Worm (Caenorhabditis elegans): ENCODE results near the gene tag-124.

DNA sequence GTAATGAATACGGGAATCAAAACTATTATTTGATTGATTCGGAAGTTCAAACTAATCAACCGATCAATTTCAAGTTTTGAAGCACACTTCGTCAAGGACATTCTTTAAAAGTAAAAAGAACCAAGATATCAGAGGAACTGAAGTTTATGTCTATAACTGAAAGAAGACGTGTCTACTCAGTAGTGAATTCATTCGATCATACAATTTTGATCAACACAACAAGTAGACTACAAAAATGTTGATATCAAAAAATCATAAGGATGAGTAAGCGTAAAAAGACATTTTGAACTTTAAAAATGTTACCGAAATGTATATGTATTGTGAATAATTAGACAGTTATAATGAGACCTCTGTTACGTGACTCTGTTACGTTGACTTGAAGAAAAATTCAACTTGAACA lies 48.3 kb upstream of the tag-124 start, which contains the start of gene sra-4:
- TF ChIP-seq pha-4 (tag; optimal IDR thresholded peaks at IDR 0.05) (no peak), unc-62 (GFP tag; optimal IDR thresholded peaks at IDR 0.05) (no peak), mab-5 (tag; optimal IDR thresholded peaks at IDR 0.05) (no peak), nhr-28 (tag; optimal IDR thresholded peaks at IDR 0.05) (no peak), snpc-4 (tag; optimal IDR thresholded peaks at IDR 0.05) (no peak)
